Worm (Caenorhabditis elegans) whole organism, L4 larva: ENCODE results near the gene gadr-3.

Source experiments
- F44E2.7 ChIP-seq: fragments of 200-800 bp; sonication (Bioruptor generic); IDR thresholded peaks from 2 replicates; pipeline ENCODE4 v2.1.2; 2022; ENCODE audit warnings: missing genetic modification characterization, missing compliant biosample characterization
- T26A8.4 ChIP-seq: fragments of 200-800 bp; sonication (Bioruptor generic); IDR thresholded peaks from 2 replicates; pipeline ENCODE4 v1.3.6; 2022; ENCODE audit warnings: missing genetic modification characterization, missing compliant biosample characterization
- Y48G9A.11 ChIP-seq: fragments of 200-800 bp; sonication (Bioruptor generic); IDR thresholded peaks from 2 replicates; pipeline ENCODE4 v1.3.6; 2022; ENCODE audit warnings: missing genetic modification reagents, missing genetic modification characterization, missing compliant biosample characterization
- daf-16 ChIP-seq, 3 experiments: sonication (generic microtip); optimal IDR thresholded peaks; 2 replicates each; lab custom pipeline; 2016 to 2017; ENCODE audit warnings: missing genetic modification characterization in 3 of 3, missing genetic modification reagents in 3 of 3, mild to moderate bottlenecking in 2 of 3, missing compliant biosample characterization in 2 of 3, missing biosample characterization in 1 of 3, moderate library complexity in 1 of 3
- daf-19 ChIP-seq: fragments of 200-800 bp; sonication (Bioruptor generic); conservative IDR thresholded peaks from 2 replicates; pipeline ENCODE4 v1.3.6; 2022; ENCODE audit warnings: missing genetic modification characterization, missing compliant biosample characterization
- dmd-6 ChIP-seq: fragments of 200-800 bp; sonication (Bioruptor generic); IDR thresholded peaks from 2 replicates; pipeline ENCODE4 v1.3.6; 2022; ENCODE audit warnings: missing genetic modification reagents, missing genetic modification characterization, missing compliant biosample characterization
- dmd-9 ChIP-seq: fragments of 200-800 bp; sonication (Bioruptor generic); IDR thresholded peaks from 2 replicates; pipeline ENCODE4 v1.3.6; 2022; ENCODE audit warnings: missing genetic modification reagents, missing genetic modification characterization, missing compliant biosample characterization
- dve-1 ChIP-seq: sonication (generic microtip); optimal IDR thresholded peaks from 2 replicates; lab custom pipeline; 2017; ENCODE audit warnings: antibody characterized with exemption, mild to moderate bottlenecking, missing genetic modification characterization, missing compliant biosample characterization; ENCODE audit not compliant: insufficient read depth
- egl-43 ChIP-seq: fragments of 200-800 bp; sonication (Bioruptor generic); IDR thresholded peaks from 2 replicates; pipeline ENCODE4 v1.3.6; 2022; ENCODE audit warnings: missing genetic modification reagents, missing genetic modification characterization, missing compliant biosample characterization
- fkh-10 ChIP-seq: fragments of 150-350 bp; optimal IDR thresholded peaks from 2 replicates; lab custom pipeline; 2014; ENCODE audit warnings: missing biosample characterization, missing genetic modification reagents, missing genetic modification characterization
- lin-13 ChIP-seq: fragments of 150-350 bp; optimal IDR thresholded peaks from 2 replicates; lab custom pipeline; 2014; ENCODE audit warnings: missing biosample characterization, missing genetic modification reagents, missing genetic modification characterization
- lsy-2 ChIP-seq, 2 experiments: fragments of 150-350 bp in 1 of 2; sonication (generic microtip) in 1 of 2; optimal IDR thresholded peaks; 2 replicates each; lab custom pipeline; 2014 to 2017; ENCODE audit warnings: missing biosample characterization in 2 of 2, missing genetic modification characterization in 2 of 2
- nhr-42 ChIP-seq: fragments of 200-800 bp; sonication (Bioruptor generic); IDR thresholded peaks from 2 replicates; pipeline ENCODE4 v1.3.6; 2022; ENCODE audit warnings: missing genetic modification characterization, missing compliant biosample characterization
- nhr-76 ChIP-seq: fragments of 150-350 bp; optimal IDR thresholded peaks from 2 replicates; lab custom pipeline; 2014; ENCODE audit warnings: missing biosample characterization, missing genetic modification characterization
- rbr-2 ChIP-seq: sonication (generic microtip); optimal IDR thresholded peaks from 2 replicates; lab custom pipeline; 2016; ENCODE audit warnings: missing genotype, missing genetic modification characterization, missing compliant biosample characterization
- set-16 ChIP-seq: fragments of 200-800 bp; sonication (Bioruptor generic); IDR thresholded peaks from 2 replicates; pipeline ENCODE4 v1.3.6; 2022; ENCODE audit warnings: missing genetic modification reagents, missing genetic modification characterization, missing compliant biosample characterization
- snpc-4 ChIP-seq: fragments of 150-350 bp; optimal IDR thresholded peaks from 2 replicates; lab custom pipeline; 2014; ENCODE audit warnings: missing biosample characterization, missing genetic modification characterization
- unc-62 ChIP-seq, 3 experiments: fragments of 150-350 bp in 1 of 3; sonication (generic microtip); optimal IDR thresholded peaks in 2 of 3; peaks in 1 of 3; 1 replicate in 1 of 3; 2 replicates in 2 of 3; lab custom pipeline; 2014 to 2017; ENCODE audit warnings: missing biosample characterization in 3 of 3, missing genetic modification characterization in 3 of 3, missing genetic modification reagents in 3 of 3, missing genotype in 1 of 3

Gene gadr-3

ce11 chrIII:6240528-6240927, 45.3 kb downstream of the gadr-3 start, which contains the start of gene T12A2.3:
Gene T12A2.3 (plus strand): TSS chrIII:6240828.
- TF ChIP-seq daf-19, result no peak
- no peak for TF ChIP-seq F44E2.7 (GFP tag; lab: Robert Waterston, UW)
- TF ChIP-seq lin-13 (GFP tag; lab: Kevin White, UChicago), result no peak
- TF ChIP-seq nhr-76 (tag; lab: Kevin White, UChicago), result no peak

ce11 chrIII:6236649-6237048, 49.1 kb downstream of the gadr-3 start, which contains the start of gene T12A2.21:
Gene T12A2.21 (minus strand): TSS chrIII:6236749.
- TF ChIP-seq snpc-4 (tag; lab: Kevin White, UChicago) (no peak), rbr-2 (tag; lab: Kevin White, UChicago) (no peak), nhr-42 (GFP tag; lab: Robert Waterston, UW) (no peak), fkh-10 (GFP tag; lab: Kevin White, UChicago) (no peak), nhr-76 (tag; lab: Kevin White, UChicago) (no peak), T26A8.4 (GFP tag; lab: Robert Waterston, UW) (no peak), daf-16 (GFP tag; optimal IDR thresholded peaks at IDR 0.05; lab: Kevin White, UChicago) (no peak), daf-16 (tag; optimal IDR thresholded peaks at IDR 0.05; lab: Kevin White, UChicago) (no peak), set-16 (GFP tag; lab: Robert Waterston, UW) (no peak), lsy-2 (tag; optimal IDR thresholded peaks at IDR 0.05; lab: Kevin White, UChicago) (no peak), Y48G9A.11 (no peak), dmd-6 (GFP tag; lab: Robert Waterston, UW) (no peak), egl-43 (GFP tag; lab: Robert Waterston, UW) (no peak), unc-62 (GFP tag; optimal IDR thresholded peaks at IDR 0.05 in 1 of 2; lab: Kevin White, UChicago) (no peak), unc-62 (tag; optimal IDR thresholded peaks at IDR 0.05; lab: Kevin White, UChicago) (no peak), dve-1 (tag; lab: Kevin White, UChicago) (no peak), lin-13 (GFP tag; lab: Kevin White, UChicago) (no peak), dmd-9 (GFP tag; lab: Robert Waterston, UW) (no peak)
